Worm (Caenorhabditis elegans) whole organism, early embryonic: ENCODE measurements around the gene nas-3.

Source experiments
- B0310.2 ChIP-seq: sonication (generic microtip); optimal IDR thresholded peaks from 2 replicates; lab custom pipeline; 2016; ENCODE audit warnings: mild to moderate bottlenecking, missing genetic modification characterization, missing compliant biosample characterization
- F13C5.2 ChIP-seq: sonication (generic microtip); optimal IDR thresholded peaks from 2 replicates; lab custom pipeline; 2017; ENCODE audit warnings: mild to moderate bottlenecking, missing genetic modification characterization, inconsistent platforms, missing compliant biosample characterization
- aly-1 ChIP-seq: sonication (generic microtip); optimal IDR thresholded peaks from 2 replicates; lab custom pipeline; 2016; ENCODE audit warnings: missing genetic modification characterization, missing compliant biosample characterization
- ama-1 ChIP-seq: fragments of 150-350 bp; optimal IDR thresholded peaks from 2 replicates; lab custom pipeline; 2014
- ceh-13 ChIP-seq: fragments of 200-800 bp; sonication (Bioruptor generic); optimal IDR thresholded peaks from 2 replicates; lab custom pipeline; 2018; ENCODE audit warnings: mild to moderate bottlenecking, missing genetic modification characterization, missing compliant biosample characterization
- ceh-36 ChIP-seq: sonication (generic microtip); optimal IDR thresholded peaks from 2 replicates; lab custom pipeline; 2016; ENCODE audit warnings: missing genetic modification characterization, inconsistent platforms, missing compliant biosample characterization
- ets-7 ChIP-seq: sonication (generic microtip); optimal IDR thresholded peaks from 2 replicates; lab custom pipeline; 2016; ENCODE audit warnings: missing genotype, missing genetic modification characterization, missing compliant biosample characterization
- flt-1 ChIP-seq: fragments of 200-800 bp; sonication (Bioruptor generic); IDR thresholded peaks from 2 replicates; pipeline ENCODE4 v1.3.6; 2022; ENCODE audit warnings: missing genetic modification characterization, missing compliant biosample characterization
- hmbx-1 ChIP-seq: sonication (generic microtip); optimal IDR thresholded peaks from 2 replicates; lab custom pipeline; 2016; ENCODE audit warnings: mild to moderate bottlenecking, missing genetic modification characterization, missing compliant biosample characterization
- hmg-4 ChIP-seq: fragments of 200-800 bp; sonication (Bioruptor generic); optimal IDR thresholded peaks from 2 replicates; lab custom pipeline; 2018; ENCODE audit warnings: mild to moderate bottlenecking, missing genetic modification characterization, missing compliant biosample characterization
- hnd-1 ChIP-seq: sonication (generic microtip); optimal IDR thresholded peaks from 2 replicates; lab custom pipeline; 2016; ENCODE audit warnings: missing genetic modification characterization, missing compliant biosample characterization
- pes-1 ChIP-seq: fragments of 200-800 bp; sonication (Bioruptor generic); IDR thresholded peaks from 2 replicates; pipeline ENCODE4 v1.3.6; 2022; ENCODE audit warnings: missing genetic modification reagents, missing genetic modification characterization, missing compliant biosample characterization
- scrt-1 ChIP-seq: fragments of 200-800 bp; sonication (Bioruptor generic); IDR thresholded peaks from 2 replicates; pipeline ENCODE4 v1.3.6; 2022; ENCODE audit warnings: missing genetic modification characterization, missing compliant biosample characterization
- sea-1 ChIP-seq: fragments of 200-800 bp; sonication (Bioruptor generic); conservative IDR thresholded peaks from 2 replicates; pipeline ENCODE4 v1.3.6; 2022; ENCODE audit warnings: missing genetic modification characterization, missing compliant biosample characterization
- tbx-11 ChIP-seq: fragments of 200-800 bp; sonication (Bioruptor generic); IDR thresholded peaks from 2 replicates; pipeline ENCODE4 v1.3.6; 2022; ENCODE audit warnings: missing genetic modification characterization, missing compliant biosample characterization
- tbx-37 ChIP-seq: fragments of 200-800 bp; sonication (Bioruptor generic); conservative IDR thresholded peaks from 2 replicates; pipeline ENCODE4 v1.3.6; 2022; ENCODE audit warnings: missing genetic modification reagents, missing genetic modification characterization, missing compliant biosample characterization
- tra-4 ChIP-seq: sonication (generic microtip); optimal IDR thresholded peaks from 2 replicates; lab custom pipeline; 2017; ENCODE audit warnings: missing genetic modification characterization, missing compliant biosample characterization

The nas-3 gene

ce11 chrV:9451485-9451884 is 26.5 kb upstream of the nas-3 start:
- TF ChIP-seq hmg-4 (no peak), ceh-13 (GFP tag; lab: Kevin White, UChicago) (no peak), sea-1 (GFP tag; lab: Robert Waterston, UW) (no peak), hmbx-1 (tag; lab: Kevin White, UChicago) (no peak), F13C5.2 (no peak), ceh-36 (tag; lab: Kevin White, UChicago) (no peak), pes-1 (GFP tag; lab: Robert Waterston, UW) (no peak), scrt-1 (GFP tag; lab: Robert Waterston, UW) (no peak), B0310.2 (no peak), tbx-11 (GFP tag; lab: Robert Waterston, UW) (no peak), flt-1 (GFP tag; lab: Robert Waterston, UW) (no peak), tbx-37 (GFP tag; lab: Robert Waterston, UW) (no peak)

ce11 chrV:9453333-9453732 is 24.6 kb upstream of the nas-3 start:
- TF ChIP-seq tra-4 (tag; lab: Kevin White, UChicago): no peak
- no peak for TF ChIP-seq B0310.2

ce11 chrV:9453933-9454332 is 24.0 kb upstream of the nas-3 start:
- no peak for TF ChIP-seq hnd-1
- TF ChIP-seq ceh-13 (GFP tag; lab: Kevin White, UChicago): no peak
- no peak for TF ChIP-seq ama-1 (lab: Kevin White, UChicago)
- TF ChIP-seq tra-4 (tag; lab: Kevin White, UChicago): no peak
- TF ChIP-seq hmg-4: no peak
- no peak for TF ChIP-seq flt-1 (GFP tag; lab: Robert Waterston, UW)
- TF ChIP-seq scrt-1 (GFP tag; lab: Robert Waterston, UW): no peak

ce11 chrV:9457535-9457934 is 20.4 kb upstream of the nas-3 start:
- no peak for TF ChIP-seq hmg-4
- no peak for TF ChIP-seq sea-1 (GFP tag; lab: Robert Waterston, UW)
- no peak for TF ChIP-seq pes-1 (GFP tag; lab: Robert Waterston, UW)
- no peak for TF ChIP-seq ama-1 (lab: Kevin White, UChicago)
- no peak for TF ChIP-seq tbx-37 (GFP tag; lab: Robert Waterston, UW)
- no peak for TF ChIP-seq ets-7

- TF ChIP-seq B0310.2: no peak
- TF ChIP-seq aly-1 (tag; lab: Kevin White, UChicago): no peak
- TF ChIP-seq ceh-36 (tag; lab: Kevin White, UChicago): no peak
- no peak for TF ChIP-seq ets-7
- TF ChIP-seq hmbx-1 (tag; lab: Kevin White, UChicago): no peak
- no peak for TF ChIP-seq sea-1 (GFP tag; lab: Robert Waterston, UW)
- no peak for TF ChIP-seq tbx-37 (GFP tag; lab: Robert Waterston, UW)
- no peak for TF ChIP-seq scrt-1 (GFP tag; lab: Robert Waterston, UW)
- no peak for TF ChIP-seq tbx-11 (GFP tag; lab: Robert Waterston, UW)
- TF ChIP-seq pes-1 (GFP tag; lab: Robert Waterston, UW): no peak
Observed at ce11 chrV:9462605-9463004, 15.4 kb upstream of the nas-3 start, which contains the start of gene F07D3.3. TSS of gene F07D3.3 (minus strand) at chrV:9462705.

- TF ChIP-seq tbx-11 (GFP tag; lab: Robert Waterston, UW) (no peak), aly-1 (tag; lab: Kevin White, UChicago) (no peak), ama-1 (lab: Kevin White, UChicago) (no peak), flt-1 (GFP tag; lab: Robert Waterston, UW) (no peak)
Observed at ce11 chrV:9465529-9465928, 12.4 kb upstream of the nas-3 start.

ce11 chrV:9471675-9472074 is 6.3 kb upstream of the nas-3 start, which contains the start of gene flp-6:
TSS of gene flp-6 (plus strand) at chrV:9471975.
- TF ChIP-seq B0310.2 (no peak), aly-1 (tag; lab: Kevin White, UChicago) (no peak), tra-4 (tag; lab: Kevin White, UChicago) (no peak), hmbx-1 (tag; lab: Kevin White, UChicago) (no peak), pes-1 (GFP tag; lab: Robert Waterston, UW) (no peak)

- TF ChIP-seq B0310.2 (no peak), flt-1 (GFP tag; lab: Robert Waterston, UW) (no peak), sea-1 (GFP tag; lab: Robert Waterston, UW) (no peak), scrt-1 (GFP tag; lab: Robert Waterston, UW) (no peak)
Observed at ce11 chrV:9473924-9474323, 4.0 kb upstream of the nas-3 start.

- TF ChIP-seq hnd-1 (no peak), aly-1 (tag; lab: Kevin White, UChicago) (no peak), tbx-37 (GFP tag; lab: Robert Waterston, UW) (no peak), ets-7 (no peak), hmbx-1 (tag; lab: Kevin White, UChicago) (no peak), scrt-1 (GFP tag; lab: Robert Waterston, UW) (no peak), B0310.2 (no peak), pes-1 (GFP tag; lab: Robert Waterston, UW) (no peak), flt-1 (GFP tag; lab: Robert Waterston, UW) (no peak), tbx-11 (GFP tag; lab: Robert Waterston, UW) (no peak), ama-1 (lab: Kevin White, UChicago) (no peak), F13C5.2 (no peak)
Observed at ce11 chrV:9480566-9480965, 2.6 kb downstream of the nas-3 start, which contains the start of gene K06A4.6. TSS of gene K06A4.6 (minus strand) at chrV:9480666.
